Worm (Caenorhabditis elegans) whole organism, L2 larva: ENCODE results near the gene chhy-1.

Experiments
- C34F6.9 ChIP-seq: fragments of 150-350 bp; optimal IDR thresholded peaks from 2 replicates; lab custom pipeline; 2014; ENCODE audit warnings: missing biosample characterization, missing genetic modification characterization
- F13H6.1 ChIP-seq: sonication (generic microtip); optimal IDR thresholded peaks from 2 replicates; lab custom pipeline; 2016; ENCODE audit warnings: missing genetic modification characterization, missing compliant biosample characterization
- R02D3.7 ChIP-seq: fragments of 150-350 bp; optimal IDR thresholded peaks from 2 replicates; lab custom pipeline; 2014; ENCODE audit warnings: missing biosample characterization, missing genetic modification characterization
- Y55F3AM.14 ChIP-seq: fragments of 200-800 bp; sonication (Bioruptor generic); optimal IDR thresholded peaks from 2 replicates; lab custom pipeline; 2018; ENCODE audit warnings: mild to moderate bottlenecking, missing genetic modification characterization, missing compliant biosample characterization
- aly-2 ChIP-seq: fragments of 150-350 bp; optimal IDR thresholded peaks from 2 replicates; lab custom pipeline; 2014; ENCODE audit warnings: missing biosample characterization, missing genetic modification characterization
- ama-1 ChIP-seq: fragments of 150-350 bp; optimal IDR thresholded peaks from 2 replicates; lab custom pipeline; 2018; ENCODE audit warnings: inconsistent platforms
- blmp-1 ChIP-seq: sonication (generic microtip); optimal IDR thresholded peaks from 2 replicates; lab custom pipeline; 2017; ENCODE audit warnings: missing genetic modification characterization, mild to moderate bottlenecking, missing compliant biosample characterization, antibody characterized with exemption, moderate library complexity; ENCODE audit not compliant: insufficient read depth
- ceh-16 ChIP-seq: fragments of 150-350 bp; optimal IDR thresholded peaks from 2 replicates; lab custom pipeline; 2014; ENCODE audit warnings: missing biosample characterization, missing genetic modification characterization
- ceh-82 ChIP-seq: fragments of 150-350 bp; optimal IDR thresholded peaks from 2 replicates; lab custom pipeline; 2014; ENCODE audit warnings: missing biosample characterization, missing genetic modification characterization
- crh-2 ChIP-seq: sonication (generic microtip); optimal IDR thresholded peaks from 2 replicates; lab custom pipeline; 2017; ENCODE audit warnings: missing biosample characterization, missing genetic modification characterization
- dmd-4 ChIP-seq: sonication (generic microtip); optimal IDR thresholded peaks from 2 replicates; lab custom pipeline; 2017; ENCODE audit warnings: missing biosample characterization, missing genetic modification characterization
- egl-27 ChIP-seq: sonication (generic microtip); optimal IDR thresholded peaks from 3 replicates; lab custom pipeline; 2017; ENCODE audit warnings: missing biosample characterization, missing genetic modification reagents, missing genetic modification characterization
- elt-1 ChIP-seq: fragments of 150-350 bp; optimal IDR thresholded peaks from 2 replicates; lab custom pipeline; 2014; ENCODE audit warnings: missing biosample characterization, missing genetic modification characterization
- elt-3 ChIP-seq: sonication (generic microtip); optimal IDR thresholded peaks from 2 replicates; lab custom pipeline; 2017; ENCODE audit warnings: missing biosample characterization, missing genetic modification characterization
- fos-1 ChIP-seq: fragments of 150-350 bp; optimal IDR thresholded peaks from 2 replicates; lab custom pipeline; 2014; ENCODE audit warnings: missing biosample characterization, missing genetic modification characterization
- gmeb-1 ChIP-seq: fragments of 150-350 bp; optimal IDR thresholded peaks from 2 replicates; lab custom pipeline; 2014; ENCODE audit warnings: missing biosample characterization, missing genetic modification characterization
- lin-11 ChIP-seq: fragments of 150-350 bp; sonication (generic microtip); optimal IDR thresholded peaks from 2 replicates; lab custom pipeline; 2014; ENCODE audit warnings: missing biosample characterization, missing genetic modification characterization, inconsistent platforms, mixed read lengths
- lin-13 ChIP-seq: fragments of 150-350 bp; optimal IDR thresholded peaks from 2 replicates; lab custom pipeline; 2014; ENCODE audit warnings: missing biosample characterization, missing genetic modification reagents, missing genetic modification characterization
- lin-39 ChIP-seq: fragments of 150-350 bp; optimal IDR thresholded peaks from 2 replicates; lab custom pipeline; 2014; ENCODE audit warnings: missing biosample characterization, missing genetic modification reagents, missing genetic modification characterization
- lsy-2 ChIP-seq, 2 experiments: fragments of 150-350 bp in 1 of 2; sonication (generic microtip) in 1 of 2; optimal IDR thresholded peaks; 2 replicates each; lab custom pipeline; 2014 to 2017; ENCODE audit warnings: missing biosample characterization in 2 of 2, missing genetic modification characterization in 2 of 2
- nhr-10 ChIP-seq: sonication (generic microtip); optimal IDR thresholded peaks from 2 replicates; lab custom pipeline; 2017; ENCODE audit warnings: missing biosample characterization, missing genetic modification characterization
- nhr-11 ChIP-seq: fragments of 150-350 bp; optimal IDR thresholded peaks from 2 replicates; lab custom pipeline; 2014; ENCODE audit warnings: missing biosample characterization, missing genetic modification characterization
- nhr-12 ChIP-seq: fragments of 150-350 bp; optimal IDR thresholded peaks from 2 replicates; lab custom pipeline; 2014; ENCODE audit warnings: missing biosample characterization, missing genetic modification characterization
- nhr-129 ChIP-seq: fragments of 150-350 bp; optimal IDR thresholded peaks from 2 replicates; lab custom pipeline; 2014; ENCODE audit warnings: missing biosample characterization, missing genetic modification characterization
- nhr-23 ChIP-seq: fragments of 150-350 bp; optimal IDR thresholded peaks from 2 replicates; lab custom pipeline; 2014; ENCODE audit warnings: missing biosample characterization, missing genetic modification reagents, missing genetic modification characterization
- nhr-237 ChIP-seq: fragments of 150-350 bp; optimal IDR thresholded peaks from 2 replicates; lab custom pipeline; 2014; ENCODE audit warnings: missing biosample characterization, missing genetic modification characterization
- nhr-25 ChIP-seq: fragments of 150-350 bp; sonication (generic microtip); optimal IDR thresholded peaks from 3 replicates; lab custom pipeline; 2014; ENCODE audit warnings: missing biosample characterization, missing genetic modification characterization
- nhr-6 ChIP-seq: fragments of 150-350 bp; optimal IDR thresholded peaks from 2 replicates; lab custom pipeline; 2014; ENCODE audit warnings: missing biosample characterization, missing genetic modification characterization
- nhr-77 ChIP-seq: fragments of 150-350 bp; optimal IDR thresholded peaks from 2 replicates; lab custom pipeline; 2014; ENCODE audit warnings: missing biosample characterization, missing genetic modification characterization
- sem-4 ChIP-seq: fragments of 150-350 bp; optimal IDR thresholded peaks from 2 replicates; lab custom pipeline; 2014; ENCODE audit warnings: missing biosample characterization, missing genetic modification reagents, missing genetic modification characterization
- skn-1 ChIP-seq: sonication (generic microtip); optimal IDR thresholded peaks from 2 replicates; lab custom pipeline; 2017; ENCODE audit warnings: missing biosample characterization, missing genetic modification characterization
- sma-3 ChIP-seq: sonication (generic microtip); optimal IDR thresholded peaks from 2 replicates; lab custom pipeline; 2016; ENCODE audit warnings: missing genetic modification reagents, missing genetic modification characterization, missing compliant biosample characterization
- sma-9 ChIP-seq, 2 experiments: fragments of 150-350 bp in 1 of 2; sonication (generic microtip) in 1 of 2; optimal IDR thresholded peaks; 2 replicates each; lab custom pipeline; 2014 to 2016; ENCODE audit warnings: missing genetic modification characterization in 2 of 2, mild to moderate bottlenecking in 1 of 2, missing biosample characterization in 1 of 2, missing compliant biosample characterization in 1 of 2, missing genetic modification reagents in 1 of 2, moderate library complexity in 1 of 2
- snpc-4 ChIP-seq: fragments of 150-350 bp; optimal IDR thresholded peaks from 2 replicates; lab custom pipeline; 2014; ENCODE audit warnings: missing biosample characterization, missing genetic modification characterization
- unc-55 ChIP-seq: fragments of 150-350 bp; sonication (generic microtip); optimal IDR thresholded peaks from 3 replicates; lab custom pipeline; 2014; ENCODE audit warnings: missing biosample characterization, missing genetic modification reagents, missing genetic modification characterization
- unc-62 ChIP-seq: fragments of 150-350 bp; optimal IDR thresholded peaks from 2 replicates; lab custom pipeline; 2014; ENCODE audit warnings: missing biosample characterization, missing genetic modification reagents, missing genetic modification characterization
- zag-1 ChIP-seq: fragments of 150-350 bp; optimal IDR thresholded peaks from 2 replicates; lab custom pipeline; 2014; ENCODE audit warnings: missing biosample characterization, missing genetic modification characterization
- ztf-1 ChIP-seq: fragments of 200-800 bp; sonication (Bioruptor generic); conservative IDR thresholded peaks from 2 replicates; pipeline ENCODE4 v1.3.6; 2022; ENCODE audit warnings: missing genetic modification characterization, missing compliant biosample characterization
- ztf-11 ChIP-seq: sonication (generic microtip); optimal IDR thresholded peaks from 2 replicates; lab custom pipeline; 2017; ENCODE audit warnings: missing biosample characterization, missing genetic modification characterization
- ztf-4 ChIP-seq: fragments of 150-350 bp; optimal IDR thresholded peaks from 2 replicates; lab custom pipeline; 2014; ENCODE audit warnings: missing biosample characterization, missing genetic modification characterization

The chhy-1 gene

DNA sequence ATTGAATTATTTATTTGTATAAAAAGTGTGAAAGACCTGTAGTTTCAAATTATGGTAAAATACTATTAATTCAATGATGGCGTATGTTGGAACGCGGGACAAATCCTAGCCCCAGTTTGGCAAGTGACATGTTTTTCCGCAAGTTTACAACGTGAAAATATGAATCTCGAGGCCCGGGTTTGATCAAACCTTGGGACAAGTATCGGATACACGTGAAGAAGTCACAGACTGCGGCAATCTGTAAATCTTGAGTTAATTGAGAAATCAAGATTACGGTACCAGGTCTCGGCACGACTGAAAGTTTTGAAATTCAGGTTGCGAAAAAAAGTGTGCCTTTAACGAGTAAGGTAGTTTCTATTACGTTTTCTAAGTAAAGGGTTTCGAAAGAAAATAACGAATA, 34.4 kb downstream of the chhy-1 start:
- TF ChIP-seq R02D3.7 (tag; lab: Kevin White, UChicago) (no peak), elt-1 (tag; lab: Kevin White, UChicago) (no peak), ama-1 (lab: Kevin White, UChicago) (no peak), elt-3 (tag; lab: Kevin White, UChicago) (no peak), blmp-1 (no peak), Y55F3AM.14 (GFP tag; lab: Kevin White, UChicago) (no peak), lin-13 (GFP tag; lab: Kevin White, UChicago) (no peak), zag-1 (no peak), ztf-4 (no peak), ceh-82 (tag; lab: Kevin White, UChicago) (no peak), skn-1 (tag; lab: Kevin White, UChicago) (no peak), lin-39 (no peak), unc-62 (GFP tag; lab: Kevin White, UChicago) (no peak), nhr-11 (tag; lab: Kevin White, UChicago) (no peak)

- TF ChIP-seq fos-1 (tag; lab: Kevin White, UChicago) (no peak), C34F6.9 (tag; lab: Kevin White, UChicago) (no peak), sem-4 (tag; lab: Kevin White, UChicago) (no peak), nhr-129 (no peak), elt-1 (tag; lab: Kevin White, UChicago) (no peak), zag-1 (no peak), nhr-10 (tag; lab: Kevin White, UChicago) (no peak), crh-2 (tag; lab: Kevin White, UChicago) (no peak), Y55F3AM.14 (GFP tag; lab: Kevin White, UChicago) (no peak), dmd-4 (no peak), egl-27 (tag; lab: Kevin White, UChicago) (no peak), lin-11 (tag; lab: Kevin White, UChicago) (no peak)
Measured at ce11 chrII:8581700-8582099, 35.7 kb downstream of the chhy-1 start, which contains the start of gene arl-1. Gene arl-1, plus strand, starts transcription at chrII:8582000.

DNA sequence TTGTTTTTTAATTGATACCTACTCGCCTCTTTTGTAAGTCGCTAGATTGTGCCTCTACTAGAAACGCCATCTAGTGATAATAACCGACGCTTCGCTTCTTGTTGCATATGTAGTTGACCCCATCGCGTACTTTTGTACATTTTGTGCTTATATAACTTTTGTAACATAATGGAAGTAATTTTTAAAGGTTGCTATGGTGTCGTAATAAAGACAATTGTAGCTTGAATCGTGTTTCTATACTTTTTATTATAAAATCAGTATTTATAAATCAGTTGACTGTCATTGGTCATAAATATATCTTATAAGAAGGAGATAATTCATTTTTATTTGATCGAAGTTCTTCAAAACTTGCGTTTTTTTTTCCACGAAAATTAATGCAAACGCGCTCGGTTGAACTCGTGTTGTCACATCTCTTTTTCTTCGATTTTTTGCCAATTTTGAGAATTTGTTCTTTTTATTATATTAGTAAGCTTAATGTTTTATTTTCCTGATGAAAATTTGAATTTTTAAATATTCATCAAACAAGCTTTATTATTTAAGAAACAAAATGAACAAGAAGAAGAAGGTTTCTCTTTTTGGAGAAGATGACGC, 39.8 kb downstream of the chhy-1 start, which contains the start of gene F54C9.9:
TSS of gene F54C9.9 (plus strand) at position 541 of the 591 bp plus-strand sequence.
- TF ChIP-seq lsy-2 (tag; optimal IDR thresholded peaks at IDR 0.05; lab: Kevin White, UChicago) (peak in 1 of 2 experiments; percentile 60), crh-2 (tag; lab: Kevin White, UChicago) (peak; percentile 42), C34F6.9 (tag; lab: Kevin White, UChicago) (peak; percentile 66), nhr-129 (no peak), nhr-6 (tag; lab: Kevin White, UChicago) (no peak), unc-55 (GFP tag; lab: Kevin White, UChicago) (peak; percentile 45), lin-39 (no peak), gmeb-1 (tag; lab: Kevin White, UChicago) (peak; percentile 64), nhr-25 (tag; lab: Kevin White, UChicago) (peak; percentile 79), nhr-11 (tag; lab: Kevin White, UChicago) (no peak), snpc-4 (no peak), lin-11 (tag; lab: Kevin White, UChicago) (no peak), nhr-12 (tag; lab: Kevin White, UChicago) (no peak), ztf-1 (GFP tag; lab: Robert Waterston, UW) (no peak), sma-3 (GFP tag; lab: Kevin White, UChicago) (no peak), nhr-23 (tag; lab: Kevin White, UChicago) (no peak), ceh-16 (tag; lab: Kevin White, UChicago) (no peak), nhr-77 (tag; lab: Kevin White, UChicago) (no peak)

ce11 chrII:8575184-8575583, 42.2 kb downstream of the chhy-1 start, which contains the start of gene puf-5:
Gene puf-5, plus strand, starts transcription at chrII:8575541.
- no peak for TF ChIP-seq nhr-237 (tag; lab: Kevin White, UChicago)
- no peak for TF ChIP-seq R02D3.7 (tag; lab: Kevin White, UChicago)
- no peak for TF ChIP-seq unc-55 (GFP tag; lab: Kevin White, UChicago)
- no peak for TF ChIP-seq elt-3 (tag; lab: Kevin White, UChicago)
- no peak for TF ChIP-seq aly-2 (tag; lab: Kevin White, UChicago)
- no peak for TF ChIP-seq snpc-4
- TF ChIP-seq crh-2 (tag; lab: Kevin White, UChicago): no peak
- TF ChIP-seq zag-1: no peak
- TF ChIP-seq ceh-16 (tag; lab: Kevin White, UChicago): no peak
- no peak for TF ChIP-seq nhr-129
- no peak for TF ChIP-seq nhr-77 (tag; lab: Kevin White, UChicago)
- no peak for TF ChIP-seq F13H6.1 (tag; lab: Kevin White, UChicago)
- no peak for TF ChIP-seq nhr-12 (tag; lab: Kevin White, UChicago)
- no peak for TF ChIP-seq sma-9 (GFP tag; optimal IDR thresholded peaks at IDR 0.05; lab: Kevin White, UChicago)
- TF ChIP-seq sma-9 (tag; optimal IDR thresholded peaks at IDR 0.05; lab: Kevin White, UChicago): no peak
- TF ChIP-seq nhr-10 (tag; lab: Kevin White, UChicago): no peak
- TF ChIP-seq gmeb-1 (tag; lab: Kevin White, UChicago): no peak
- TF ChIP-seq ceh-82 (tag; lab: Kevin White, UChicago): no peak
- TF ChIP-seq fos-1 (tag; lab: Kevin White, UChicago): no peak
- TF ChIP-seq nhr-23 (tag; lab: Kevin White, UChicago): no peak
- no peak for TF ChIP-seq ztf-11 (tag; lab: Kevin White, UChicago)
